Worm (Caenorhabditis elegans) whole organism, L4 larva: Measurements from ENCODE around the gene rib-1.

Experiments
- ama-1 ChIP-seq: fragments of 150-350 bp; optimal IDR thresholded peaks from 2 replicates; lab custom pipeline; 2014; ENCODE audit warnings: inconsistent platforms, mixed read lengths
- dve-1 ChIP-seq: sonication (generic microtip); optimal IDR thresholded peaks from 2 replicates; lab custom pipeline; 2017; ENCODE audit warnings: antibody characterized with exemption, mild to moderate bottlenecking, missing genetic modification characterization, missing compliant biosample characterization; ENCODE audit not compliant: insufficient read depth

ce11 chrIV:11582450-11583166 is 4.0 kb downstream of the rib-1 start:
- TF ChIP-seq dve-1 (peak; percentile 41), ama-1 (no peak)
